Fruit fly (Drosophila melanogaster) whole organism, wandering third instar larva: ENCODE results near the gene Cdc6.

ENCODE experiments used
- Abd-B ChIP-seq: fragments of >200 bp; optimal IDR thresholded peaks from 2 replicates; lab custom pipeline; 2017; ENCODE audit warnings: missing biosample characterization, missing genetic modification characterization
- CG32264 ChIP-seq: fragments of 200-800 bp; sonication (Bioruptor generic); optimal IDR thresholded peaks from 2 replicates; lab custom pipeline; 2016; ENCODE audit warnings: missing biosample characterization, missing genetic modification characterization
- Dfd ChIP-seq: fragments of >200 bp; optimal IDR thresholded peaks from 2 replicates; lab custom pipeline; 2017; ENCODE audit warnings: missing biosample characterization, missing genetic modification characterization
- Hr78 ChIP-seq: fragments of >200 bp; optimal IDR thresholded peaks from 2 replicates; lab custom pipeline; 2017; ENCODE audit warnings: missing biosample characterization, missing genetic modification characterization
- fru ChIP-seq: fragments of 200-800 bp; sonication (Bioruptor generic); optimal IDR thresholded peaks from 3 replicates; lab custom pipeline; 2016; ENCODE audit warnings: missing biosample characterization, mild to moderate bottlenecking, missing genetic modification characterization
- rgr ChIP-seq: fragments of 200-800 bp; sonication (Bioruptor generic); optimal IDR thresholded peaks from 3 replicates; lab custom pipeline; 2016; ENCODE audit warnings: missing biosample characterization, mild to moderate bottlenecking, missing genetic modification characterization
- usp ChIP-seq: fragments of >200 bp; optimal IDR thresholded peaks from 2 replicates; lab custom pipeline; 2017; ENCODE audit warnings: missing biosample characterization, missing genetic modification characterization

DNA sequence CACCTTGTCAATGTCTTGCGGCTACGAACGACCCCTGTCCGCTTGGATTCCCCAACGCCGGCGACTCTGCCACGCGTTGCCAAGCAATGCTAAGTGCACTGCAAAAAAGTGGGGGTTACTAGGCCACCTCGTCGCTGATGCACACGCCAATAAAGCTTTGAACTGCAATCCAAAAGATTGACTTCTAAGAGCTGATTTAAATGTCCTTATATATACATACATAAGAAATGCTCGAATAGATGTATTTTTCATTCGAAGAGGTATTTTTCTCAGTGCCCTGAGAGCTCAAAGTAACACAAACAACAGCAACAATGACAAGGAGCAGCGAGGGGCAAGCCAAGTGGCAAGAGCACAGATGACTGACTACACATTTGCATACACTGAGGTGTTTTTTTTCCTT is 26.4 kb downstream of the Cdc6 start:
- TF ChIP-seq CG32264 (GFP tag; lab: Kevin White, UChicago) (no peak), fru (GFP tag; lab: Kevin White, UChicago) (peak; percentile 15), rgr (GFP tag; lab: Kevin White, UChicago) (no peak), Dfd (GFP tag; lab: Kevin White, UChicago) (no peak), Abd-B (GFP tag; lab: Kevin White, UChicago) (no peak), Hr78 (no peak), usp (no peak)
